Worm (Caenorhabditis elegans): ENCODE data around the gene hecd-1.

Gene hecd-1

ce11 chrIV:7166553-7166952 is 22.0 kb upstream of the hecd-1 start, which contains the start of gene C42D4.18:
Gene C42D4.18, plus strand, starts transcription at chrIV:7166783.
- no peak for TF ChIP-seq lin-15B (tag; optimal IDR thresholded peaks at IDR 0.05)
- no peak for TF ChIP-seq pax-3 (tag; optimal IDR thresholded peaks at IDR 0.05)
- no peak for TF ChIP-seq ztf-11 (tag; optimal IDR thresholded peaks at IDR 0.05)
- no peak for TF ChIP-seq ces-1 (GFP tag; optimal IDR thresholded peaks at IDR 0.05)
- TF ChIP-seq nhr-85 (tag), result peak; percentile 44
- TF ChIP-seq alr-1 (tag; optimal IDR thresholded peaks at IDR 0.05; ENCODE audit: borderline replicate concordance), result no peak
- TF ChIP-seq ceh-8 (GFP tag; optimal IDR thresholded peaks at IDR 0.05), result no peak
- TF ChIP-seq sup-37 (GFP tag; optimal IDR thresholded peaks at IDR 0.05), result no peak
- TF ChIP-seq egl-27 (tag; optimal IDR thresholded peaks at IDR 0.05), result no peak
- no peak for TF ChIP-seq nhr-76 (tag; optimal IDR thresholded peaks at IDR 0.05)
- no peak for TF ChIP-seq unc-98 (GFP tag; IDR thresholded peaks at IDR 0.05)
- no peak for TF ChIP-seq ceh-88 (GFP tag; IDR thresholded peaks at IDR 0.05)
- peak; percentile 7 for TF ChIP-seq lir-3 (tag; optimal IDR thresholded peaks at IDR 0.05; ENCODE audit: poor library complexity)
- no peak for TF ChIP-seq lin-13 (GFP tag; optimal IDR thresholded peaks at IDR 0.05)
- peak; percentile 65 to 73 for TF ChIP-seq efl-1 (optimal IDR thresholded peaks at IDR 0.05)
- TF ChIP-seq efl-1 (GFP tag; optimal IDR thresholded peaks at IDR 0.05 in 1 of 2), result peak in 1 of 2 experiments; percentile 82
- no peak for TF ChIP-seq xbp-1 (tag; optimal IDR thresholded peaks at IDR 0.05)
- no peak for TF ChIP-seq grh-1 (GFP tag; IDR thresholded peaks at IDR 0.05)
- TF ChIP-seq F16B12.6 (tag; optimal IDR thresholded peaks at IDR 0.05), result peak; percentile 16
- TF ChIP-seq elt-2 (tag; optimal IDR thresholded peaks at IDR 0.05), result no peak
- TF ChIP-seq mab-9 (GFP tag; IDR thresholded peaks at IDR 0.05), result no peak
- no peak for TF ChIP-seq skn-1 (tag; optimal IDR thresholded peaks at IDR 0.05)
- no peak for TF ChIP-seq nhr-237 (tag; optimal IDR thresholded peaks at IDR 0.05)
- no peak for TF ChIP-seq blmp-1 (tag; optimal IDR thresholded peaks at IDR 0.05)
- TF ChIP-seq hlh-17 (GFP tag; optimal IDR thresholded peaks at IDR 0.05; ENCODE audit: borderline replicate concordance), result no peak
- no peak for TF ChIP-seq zag-1 (tag; optimal IDR thresholded peaks at IDR 0.05)
- TF ChIP-seq mef-2 (tag; optimal IDR thresholded peaks at IDR 0.05), result no peak
- TF ChIP-seq zip-4 (GFP tag; optimal IDR thresholded peaks at IDR 0.05), result no peak
- no peak for TF ChIP-seq Y116A8C.19 (tag; optimal IDR thresholded peaks at IDR 0.05; ENCODE audit: borderline replicate concordance)
- TF ChIP-seq ztf-4 (tag; optimal IDR thresholded peaks at IDR 0.05), result no peak
- no peak for TF ChIP-seq unc-130 (tag; optimal IDR thresholded peaks at IDR 0.05)
- no peak for TF ChIP-seq nhr-20 (tag; optimal IDR thresholded peaks at IDR 0.05)
- no peak for TF ChIP-seq aly-2 (tag; optimal IDR thresholded peaks at IDR 0.05)
- TF ChIP-seq irx-1 (tag; optimal IDR thresholded peaks at IDR 0.05), result no peak
- TF ChIP-seq dsc-1 (tag; optimal IDR thresholded peaks at IDR 0.05), result peak; percentile 42
- TF ChIP-seq jun-1 (tag; optimal IDR thresholded peaks at IDR 0.05), result no peak
- peak in 1 of 2 experiments; percentile 29 for TF ChIP-seq mdl-1 (tag; optimal IDR thresholded peaks at IDR 0.05)
- TF ChIP-seq nhr-11 (tag; optimal IDR thresholded peaks at IDR 0.05), result no peak
- TF ChIP-seq nhr-84 (tag; optimal IDR thresholded peaks at IDR 0.05), result no peak
- peak; percentile 24 for TF ChIP-seq isw-1 (GFP tag; IDR thresholded peaks at IDR 0.05)
- peak; percentile 38 for TF ChIP-seq nhr-47 (tag; optimal IDR thresholded peaks at IDR 0.05)
- TF ChIP-seq unc-86 (tag; optimal IDR thresholded peaks at IDR 0.05), result no peak
- no peak for TF ChIP-seq C34B4.2 (tag; optimal IDR thresholded peaks at IDR 0.05)
- TF ChIP-seq nhr-12 (tag; optimal IDR thresholded peaks at IDR 0.05), result no peak
- no peak for TF ChIP-seq lin-35 (GFP tag; optimal IDR thresholded peaks at IDR 0.05)
- peak; percentile 37 for TF ChIP-seq fkh-8 (tag; optimal IDR thresholded peaks at IDR 0.05)
- TF ChIP-seq pag-3 (tag; optimal IDR thresholded peaks at IDR 0.05; ENCODE audit: borderline replicate concordance, insufficient read depth), result no peak
- no peak for TF ChIP-seq snpc-4 (tag; optimal IDR thresholded peaks at IDR 0.05)
- no peak for TF ChIP-seq sox-4 (tag; optimal IDR thresholded peaks at IDR 0.05)
- TF ChIP-seq pqm-1 (tag; optimal IDR thresholded peaks at IDR 0.05), result no peak
- TF ChIP-seq C04F5.9 (tag; optimal IDR thresholded peaks at IDR 0.05), result no peak
- no peak for TF ChIP-seq ets-5 (GFP tag; IDR thresholded peaks at IDR 0.05)
- TF ChIP-seq snu-23 (GFP tag; optimal IDR thresholded peaks at IDR 0.05), result peak; percentile 50
- peak; percentile 25 for TF ChIP-seq swsn-7 (tag; optimal IDR thresholded peaks at IDR 0.05)
